Worm (Caenorhabditis elegans): Measurements from ENCODE around the gene Y17G9B.11.
"Not testable (repeated sequence)": the region's sequence is repeated elsewhere in the genome, so short reads cannot be mapped to it uniquely, and the experiment has no call there.

DNA sequence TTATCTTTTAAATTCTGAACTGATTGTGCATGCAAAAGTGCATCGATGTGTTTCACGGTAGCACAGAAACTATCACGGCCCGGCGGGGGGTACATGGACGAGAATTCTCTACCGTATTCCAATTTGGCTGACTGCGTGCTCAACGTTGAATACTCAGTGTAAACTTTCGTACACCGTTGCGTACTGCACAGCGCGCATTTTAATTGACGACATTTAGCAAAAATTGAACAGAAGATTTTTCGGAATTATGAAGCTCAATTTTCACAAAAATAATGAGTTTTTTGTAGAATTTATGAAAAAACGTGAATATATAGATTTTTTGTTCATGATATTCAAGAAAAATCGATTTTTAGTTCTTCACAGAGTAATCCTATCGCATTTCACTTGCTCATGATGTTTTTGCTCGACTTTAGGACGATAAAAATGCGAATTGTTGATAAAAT is 30.9 kb upstream of the Y17G9B.11 start:
- not testable (repeated sequence) for TF ChIP-seq nfya-1 (tag; optimal IDR thresholded peaks at IDR 0.05; ENCODE audit: borderline replicate concordance, insufficient read depth); hrde-1 (tag; optimal IDR thresholded peaks at IDR 0.05; ENCODE audit: borderline replicate concordance); ceh-79 (tag; optimal IDR thresholded peaks at IDR 0.05); ccch-3 (GFP tag; optimal IDR thresholded peaks at IDR 0.05)
- TF ChIP-seq lin-54 (GFP tag; optimal IDR thresholded peaks at IDR 0.05) (peak; percentile 79), C06A6.2 (GFP tag; conservative IDR thresholded peaks at IDR 0.05) (peak; percentile 99), nhr-120 (GFP tag; IDR thresholded peaks at IDR 0.05) (peak; percentile 100), egl-44 (GFP tag; IDR thresholded peaks at IDR 0.05) (peak; percentile 98), aptf-3 (GFP tag; IDR thresholded peaks at IDR 0.05) (peak; percentile 63; the same call in 1 of the 2 replicates), F37B4.10 (GFP tag; IDR thresholded peaks at IDR 0.05) (peak; percentile 100), F39B2.1 (GFP tag; IDR thresholded peaks at IDR 0.05) (peak; percentile 96), ztf-18 (tag; optimal IDR thresholded peaks at IDR 0.05) (peak; percentile 83)
